Worm (Caenorhabditis elegans) whole organism, early embryonic: ENCODE results near the gene egl-38.

Source experiments
- B0310.2 ChIP-seq: sonication (generic microtip); optimal IDR thresholded peaks from 2 replicates; lab custom pipeline; 2016; ENCODE audit warnings: mild to moderate bottlenecking, missing genetic modification characterization, missing compliant biosample characterization
- F13C5.2 ChIP-seq: sonication (generic microtip); optimal IDR thresholded peaks from 2 replicates; lab custom pipeline; 2017; ENCODE audit warnings: mild to moderate bottlenecking, missing genetic modification characterization, inconsistent platforms, missing compliant biosample characterization
- aly-1 ChIP-seq: sonication (generic microtip); optimal IDR thresholded peaks from 2 replicates; lab custom pipeline; 2016; ENCODE audit warnings: missing genetic modification characterization, missing compliant biosample characterization
- ama-1 ChIP-seq: fragments of 150-350 bp; optimal IDR thresholded peaks from 2 replicates; lab custom pipeline; 2014
- ceh-13 ChIP-seq: fragments of 200-800 bp; sonication (Bioruptor generic); optimal IDR thresholded peaks from 2 replicates; lab custom pipeline; 2018; ENCODE audit warnings: mild to moderate bottlenecking, missing genetic modification characterization, missing compliant biosample characterization
- ceh-36 ChIP-seq: sonication (generic microtip); optimal IDR thresholded peaks from 2 replicates; lab custom pipeline; 2016; ENCODE audit warnings: missing genetic modification characterization, inconsistent platforms, missing compliant biosample characterization
- ets-7 ChIP-seq: sonication (generic microtip); optimal IDR thresholded peaks from 2 replicates; lab custom pipeline; 2016; ENCODE audit warnings: missing genotype, missing genetic modification characterization, missing compliant biosample characterization
- flt-1 ChIP-seq: fragments of 200-800 bp; sonication (Bioruptor generic); IDR thresholded peaks from 2 replicates; pipeline ENCODE4 v1.3.6; 2022; ENCODE audit warnings: missing genetic modification characterization, missing compliant biosample characterization
- hmbx-1 ChIP-seq: sonication (generic microtip); optimal IDR thresholded peaks from 2 replicates; lab custom pipeline; 2016; ENCODE audit warnings: mild to moderate bottlenecking, missing genetic modification characterization, missing compliant biosample characterization
- hmg-4 ChIP-seq: fragments of 200-800 bp; sonication (Bioruptor generic); optimal IDR thresholded peaks from 2 replicates; lab custom pipeline; 2018; ENCODE audit warnings: mild to moderate bottlenecking, missing genetic modification characterization, missing compliant biosample characterization
- hnd-1 ChIP-seq: sonication (generic microtip); optimal IDR thresholded peaks from 2 replicates; lab custom pipeline; 2016; ENCODE audit warnings: missing genetic modification characterization, missing compliant biosample characterization
- pes-1 ChIP-seq: fragments of 200-800 bp; sonication (Bioruptor generic); IDR thresholded peaks from 2 replicates; pipeline ENCODE4 v1.3.6; 2022; ENCODE audit warnings: missing genetic modification reagents, missing genetic modification characterization, missing compliant biosample characterization
- scrt-1 ChIP-seq: fragments of 200-800 bp; sonication (Bioruptor generic); IDR thresholded peaks from 2 replicates; pipeline ENCODE4 v1.3.6; 2022; ENCODE audit warnings: missing genetic modification characterization, missing compliant biosample characterization
- sea-1 ChIP-seq: fragments of 200-800 bp; sonication (Bioruptor generic); conservative IDR thresholded peaks from 2 replicates; pipeline ENCODE4 v1.3.6; 2022; ENCODE audit warnings: missing genetic modification characterization, missing compliant biosample characterization
- tbx-11 ChIP-seq: fragments of 200-800 bp; sonication (Bioruptor generic); IDR thresholded peaks from 2 replicates; pipeline ENCODE4 v1.3.6; 2022; ENCODE audit warnings: missing genetic modification characterization, missing compliant biosample characterization
- tbx-37 ChIP-seq: fragments of 200-800 bp; sonication (Bioruptor generic); conservative IDR thresholded peaks from 2 replicates; pipeline ENCODE4 v1.3.6; 2022; ENCODE audit warnings: missing genetic modification reagents, missing genetic modification characterization, missing compliant biosample characterization
- tra-4 ChIP-seq: sonication (generic microtip); optimal IDR thresholded peaks from 2 replicates; lab custom pipeline; 2017; ENCODE audit warnings: missing genetic modification characterization, missing compliant biosample characterization

Gene egl-38

DNA sequence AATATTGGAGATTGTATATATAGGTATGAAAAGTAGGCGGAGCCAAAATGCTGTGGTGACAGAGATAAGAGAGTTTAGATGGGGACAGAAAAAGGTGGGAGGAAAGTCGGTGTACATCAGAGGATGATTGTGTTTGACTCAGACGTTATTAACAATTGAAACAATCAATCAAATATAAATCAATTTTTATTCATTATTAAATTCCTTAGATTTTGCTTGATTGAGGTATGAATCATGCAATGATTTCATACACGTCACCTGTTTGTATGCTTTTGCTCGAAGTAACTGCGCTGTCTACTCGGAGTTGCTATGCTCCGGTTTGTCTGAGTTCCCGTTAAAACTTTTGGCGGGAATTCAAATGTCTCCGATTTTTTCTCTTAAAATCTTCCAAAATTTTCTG, 4.8 kb upstream of the egl-38 start, which contains the start of gene C04G2.10:
Gene C04G2.10, plus strand, starts transcription at position 301 of the 400 bp plus-strand sequence.
- TF ChIP-seq B0310.2 (tag; lab: Kevin White, UChicago) (no peak), ceh-36 (tag; lab: Kevin White, UChicago) (no peak), aly-1 (tag; lab: Kevin White, UChicago) (no peak), sea-1 (GFP tag; lab: Robert Waterston, UW) (no peak), hnd-1 (tag; lab: Kevin White, UChicago) (no peak), F13C5.2 (tag; lab: Kevin White, UChicago) (no peak), tbx-37 (no peak), pes-1 (GFP tag; lab: Robert Waterston, UW) (no peak), hmg-4 (GFP tag; lab: Kevin White, UChicago) (no peak), flt-1 (GFP tag; lab: Robert Waterston, UW) (no peak), scrt-1 (GFP tag; lab: Robert Waterston, UW) (no peak), tra-4 (tag; lab: Kevin White, UChicago) (no peak), hmbx-1 (tag; lab: Kevin White, UChicago) (no peak), tbx-11 (GFP tag; lab: Robert Waterston, UW) (no peak), ceh-13 (GFP tag; lab: Kevin White, UChicago) (no peak), ets-7 (no peak), ama-1 (no peak)

DNA sequence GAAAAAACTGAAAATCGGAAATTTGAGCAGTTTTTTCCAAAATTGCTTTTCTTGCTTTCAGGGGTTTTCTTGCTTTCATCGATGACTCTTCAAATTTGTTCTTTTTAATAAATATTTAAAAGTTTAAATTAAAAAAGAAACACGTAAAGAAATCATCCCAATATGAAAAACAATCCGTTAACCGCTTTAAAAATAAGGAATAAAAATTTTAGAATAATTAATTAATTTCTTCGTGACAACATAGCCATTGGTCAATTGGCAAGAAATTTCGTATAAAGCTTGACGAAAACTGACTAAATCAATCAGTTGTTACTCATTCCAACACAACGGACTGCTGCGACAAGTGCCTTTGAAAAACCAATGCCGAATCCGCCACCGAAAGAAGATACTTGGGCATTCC, 2.3 kb upstream of the egl-38 start, which contains the start of gene nsph-3.2:
Gene nsph-3.2, plus strand, starts transcription at position 301 of the 400 bp plus-strand sequence.
- no peak for TF ChIP-seq hmbx-1 (tag; lab: Kevin White, UChicago)
- TF ChIP-seq aly-1 (tag; lab: Kevin White, UChicago), result no peak
- TF ChIP-seq ama-1, result no peak
- TF ChIP-seq B0310.2 (tag; lab: Kevin White, UChicago), result no peak
- no peak for TF ChIP-seq ceh-36 (tag; lab: Kevin White, UChicago)
- TF ChIP-seq tra-4 (tag; lab: Kevin White, UChicago), result no peak
- TF ChIP-seq sea-1 (GFP tag; lab: Robert Waterston, UW), result no peak
- TF ChIP-seq ceh-13 (GFP tag; lab: Kevin White, UChicago), result no peak
- no peak for TF ChIP-seq hnd-1 (tag; lab: Kevin White, UChicago)
- TF ChIP-seq pes-1 (GFP tag; lab: Robert Waterston, UW), result no peak
- TF ChIP-seq F13C5.2 (tag; lab: Kevin White, UChicago), result no peak
- no peak for TF ChIP-seq flt-1 (GFP tag; lab: Robert Waterston, UW)
- TF ChIP-seq scrt-1 (GFP tag; lab: Robert Waterston, UW), result no peak
- no peak for TF ChIP-seq hmg-4 (GFP tag; lab: Kevin White, UChicago)
- TF ChIP-seq tbx-37, result no peak
- no peak for TF ChIP-seq tbx-11 (GFP tag; lab: Robert Waterston, UW)
- TF ChIP-seq ets-7, result no peak

DNA sequence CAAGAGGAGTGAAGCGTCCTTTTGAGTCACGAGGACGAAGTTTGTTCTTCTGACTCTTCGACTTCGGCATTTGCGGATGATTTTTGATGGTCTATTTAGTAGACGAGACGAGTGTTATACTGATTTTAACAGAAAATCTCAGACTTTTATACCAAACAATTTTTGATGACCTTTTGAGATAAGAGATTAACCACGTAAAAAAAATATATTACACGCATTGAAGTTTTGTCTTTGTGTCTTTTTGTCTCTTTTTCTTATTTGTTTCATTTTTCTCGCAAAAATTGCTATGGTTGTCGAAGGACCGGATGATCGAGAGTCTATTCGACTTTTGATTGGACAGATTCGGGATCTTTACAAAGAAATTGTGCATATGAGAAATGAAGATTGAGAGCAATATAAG, 1.1 kb upstream of the egl-38 start, which contains the start of gene spch-1:
Gene spch-1, minus strand, starts transcription at position 101 of the 400 bp plus-strand sequence.
- no peak for TF ChIP-seq scrt-1 (GFP tag; lab: Robert Waterston, UW)
- TF ChIP-seq pes-1 (GFP tag; lab: Robert Waterston, UW), result no peak
- no peak for TF ChIP-seq ceh-13 (GFP tag; lab: Kevin White, UChicago)
- no peak for TF ChIP-seq hnd-1 (tag; lab: Kevin White, UChicago)
- TF ChIP-seq aly-1 (tag; lab: Kevin White, UChicago), result no peak

DNA sequence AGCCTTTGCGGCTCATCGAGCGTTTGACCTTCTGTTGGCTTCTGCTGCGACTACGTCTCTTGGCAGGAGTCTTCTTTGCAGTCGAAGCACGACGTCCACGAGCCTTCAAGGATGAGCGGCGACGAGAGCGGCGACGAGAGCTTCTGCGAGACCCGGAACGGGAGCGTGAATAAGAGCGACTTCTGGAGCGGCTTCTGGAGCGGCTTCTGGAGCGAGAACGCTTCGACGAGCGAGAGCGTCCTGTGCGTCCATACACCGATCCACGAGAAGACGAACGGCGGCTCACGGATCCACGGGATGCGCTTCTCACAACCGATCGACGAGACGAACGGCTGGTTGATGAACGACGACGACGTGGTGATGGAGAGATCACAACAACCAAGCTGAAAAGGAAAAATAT, 553 bp upstream of the egl-38 start:
- TF ChIP-seq flt-1 (GFP tag; lab: Robert Waterston, UW) (no peak), hmbx-1 (tag; lab: Kevin White, UChicago) (no peak), tbx-11 (GFP tag; lab: Robert Waterston, UW) (no peak), scrt-1 (GFP tag; lab: Robert Waterston, UW) (no peak), tra-4 (tag; lab: Kevin White, UChicago) (no peak), tbx-37 (no peak), ceh-36 (tag; lab: Kevin White, UChicago) (no peak)

DNA sequence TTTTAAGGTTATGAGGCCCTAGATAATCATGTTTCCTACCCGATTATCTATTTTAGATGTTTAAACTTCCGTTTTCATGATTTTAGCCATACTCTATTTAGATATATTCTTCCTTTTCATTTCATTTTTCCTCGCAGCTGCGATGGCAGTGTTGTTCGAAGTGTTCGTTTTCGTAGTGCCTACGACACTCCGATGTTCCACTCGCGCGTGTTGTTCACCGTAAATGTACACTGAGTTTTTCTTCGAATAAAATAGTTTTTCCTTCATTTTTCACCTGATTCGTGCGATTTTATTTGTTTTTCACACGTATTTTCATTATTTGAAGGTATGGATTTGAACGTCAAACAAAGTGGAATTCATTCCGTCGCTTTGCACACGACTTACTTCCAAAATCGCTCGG, 13.4 kb downstream of the egl-38 start, which contains the start of gene dis-3:
Gene dis-3, plus strand, starts transcription at position 322 of the 400 bp plus-strand sequence.
- no peak for TF ChIP-seq aly-1 (tag; lab: Kevin White, UChicago)
- no peak for TF ChIP-seq tbx-37
- TF ChIP-seq flt-1 (GFP tag; lab: Robert Waterston, UW), result no peak
- no peak for TF ChIP-seq hnd-1 (tag; lab: Kevin White, UChicago)
- no peak for TF ChIP-seq ama-1
- no peak for TF ChIP-seq hmbx-1 (tag; lab: Kevin White, UChicago)
- no peak for TF ChIP-seq tbx-11 (GFP tag; lab: Robert Waterston, UW)
- TF ChIP-seq hmg-4 (GFP tag; lab: Kevin White, UChicago), result no peak
- no peak for TF ChIP-seq B0310.2 (tag; lab: Kevin White, UChicago)
- no peak for TF ChIP-seq ets-7

DNA sequence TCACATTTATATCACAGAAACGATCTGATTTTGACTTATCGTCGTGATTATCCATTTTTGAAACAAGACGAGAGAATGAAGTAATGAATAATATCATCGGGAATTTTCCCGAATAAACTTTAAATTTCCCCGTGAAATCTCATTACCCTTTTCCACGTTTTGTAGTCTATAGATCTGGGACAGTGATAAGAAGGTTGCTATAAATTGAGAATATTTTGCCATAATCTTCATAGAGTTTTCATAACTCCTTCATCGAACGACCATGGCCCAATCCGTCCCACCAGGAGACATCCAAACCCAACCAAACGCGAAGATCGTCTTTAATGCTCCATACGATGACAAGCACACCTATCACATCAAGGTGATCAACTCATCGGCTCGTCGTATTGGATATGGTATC, 15.1 kb downstream of the egl-38 start, which contains the start of the genes C04G2.5 and msp-36:
Gene C04G2.5, minus strand, starts transcription at position 101 of the 400 bp plus-strand sequence.
Gene msp-36, plus strand, starts transcription at position 263 of the 400 bp plus-strand sequence.
- TF ChIP-seq ama-1 (no peak), ceh-36 (tag; lab: Kevin White, UChicago) (no peak), hmbx-1 (tag; lab: Kevin White, UChicago) (no peak), ets-7 (no peak), ceh-13 (GFP tag; lab: Kevin White, UChicago) (no peak), sea-1 (GFP tag; lab: Robert Waterston, UW) (no peak), flt-1 (GFP tag; lab: Robert Waterston, UW) (no peak), tbx-11 (GFP tag; lab: Robert Waterston, UW) (no peak), aly-1 (tag; lab: Kevin White, UChicago) (no peak), F13C5.2 (tag; lab: Kevin White, UChicago) (no peak), tra-4 (tag; lab: Kevin White, UChicago) (no peak), scrt-1 (GFP tag; lab: Robert Waterston, UW) (no peak), hnd-1 (tag; lab: Kevin White, UChicago) (no peak), B0310.2 (tag; lab: Kevin White, UChicago) (no peak), pes-1 (GFP tag; lab: Robert Waterston, UW) (no peak), hmg-4 (GFP tag; lab: Kevin White, UChicago) (no peak), tbx-37 (no peak)

DNA sequence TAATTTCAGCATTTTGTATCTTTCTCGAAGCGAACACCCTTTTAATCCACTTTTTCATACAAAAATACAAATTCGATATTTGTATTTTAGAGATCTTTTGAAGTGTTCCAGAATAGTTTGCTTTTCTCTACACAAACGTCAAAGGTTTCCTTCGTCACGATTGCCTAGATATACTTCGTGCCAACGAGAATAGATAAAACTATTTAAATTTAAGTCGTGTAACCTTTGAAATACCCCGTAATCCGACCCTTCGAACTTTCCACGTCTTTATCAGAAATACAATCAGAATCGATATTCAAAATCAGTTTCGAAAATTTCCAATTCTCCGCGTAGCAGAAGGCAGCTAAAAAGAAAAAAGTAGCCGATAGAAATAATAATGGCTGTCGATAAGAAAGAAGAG, 20.0 kb downstream of the egl-38 start, which contains the start of gene ttbk-5:
Gene ttbk-5, plus strand, starts transcription at position 301 of the 400 bp plus-strand sequence.
- no peak for TF ChIP-seq hmg-4 (GFP tag; lab: Kevin White, UChicago)
- TF ChIP-seq ets-7, result no peak
- TF ChIP-seq sea-1 (GFP tag; lab: Robert Waterston, UW), result no peak
- TF ChIP-seq tra-4 (tag; lab: Kevin White, UChicago), result no peak
- no peak for TF ChIP-seq F13C5.2 (tag; lab: Kevin White, UChicago)
- no peak for TF ChIP-seq pes-1 (GFP tag; lab: Robert Waterston, UW)
- no peak for TF ChIP-seq tbx-37
- no peak for TF ChIP-seq hmbx-1 (tag; lab: Kevin White, UChicago)
- no peak for TF ChIP-seq B0310.2 (tag; lab: Kevin White, UChicago)
- no peak for TF ChIP-seq aly-1 (tag; lab: Kevin White, UChicago)
